Fruit fly (Drosophila melanogaster): ENCODE data around the gene SdhC.

SdhC gene

dm6 chr3R:11211291-11212061 is 1.8 kb upstream of the SdhC start (continued):
- TF ChIP-seq dac (GFP tag; optimal IDR thresholded peaks at IDR 0.05) (peak; percentile 21), CG6808 (GFP tag; optimal IDR thresholded peaks at IDR 0.05) (peak; percentile 14), CG6854 (GFP tag; optimal IDR thresholded peaks at IDR 0.05) (no peak), CG1621 (tag; optimal IDR thresholded peaks at IDR 0.05) (no peak), CG10669 (GFP tag; optimal IDR thresholded peaks at IDR 0.05) (peak; percentile 53), CG15336 (GFP tag; IDR thresholded peaks at IDR 0.05) (peak; percentile 69), OdsH (GFP tag; optimal IDR thresholded peaks at IDR 0.05) (peak; percentile 68), CG31627 (GFP tag; optimal IDR thresholded peaks at IDR 0.05) (peak; percentile 83), CG11762 (GFP tag; optimal IDR thresholded peaks at IDR 0.05; ENCODE audit: insufficient read depth) (no peak), CG6163 (GFP tag; IDR thresholded peaks at IDR 0.05) (peak; percentile 70), CG3919 (GFP tag; optimal IDR thresholded peaks at IDR 0.05) (peak; percentile 72), CG10631 (GFP tag; optimal IDR thresholded peaks at IDR 0.05) (peak; percentile 54), esn (GFP tag; optimal IDR thresholded peaks at IDR 0.05) (peak; percentile 83), Sox15 (GFP tag; optimal IDR thresholded peaks at IDR 0.05) (peak; percentile 62), dsx (GFP tag; optimal IDR thresholded peaks at IDR 0.05; ENCODE audit: poor library complexity, severe bottlenecking) (peak; percentile 12), salr (GFP tag; optimal IDR thresholded peaks at IDR 0.05) (peak in 1 of 2 experiments; percentile 26), CG11294 (GFP tag; IDR thresholded peaks at IDR 0.05) (no peak), Hr4 (GFP tag; optimal IDR thresholded peaks at IDR 0.05) (peak; percentile 80), Gug (GFP tag; IDR thresholded peaks at IDR 0.05) (peak; percentile 55), Hr38 (GFP tag; optimal IDR thresholded peaks at IDR 0.05) (no peak), Sox14 (GFP tag; optimal IDR thresholded peaks at IDR 0.05) (peak; percentile 72), achi (GFP tag; optimal IDR thresholded peaks at IDR 0.05) (peak; percentile 67), net (GFP tag; optimal IDR thresholded peaks at IDR 0.05) (peak; percentile 72), topi (GFP tag; optimal IDR thresholded peaks at IDR 0.05) (peak; percentile 79), CG11902 (GFP tag; optimal IDR thresholded peaks at IDR 0.05) (peak; percentile 50), spab (GFP tag; optimal IDR thresholded peaks at IDR 0.05) (no peak)

DNA sequence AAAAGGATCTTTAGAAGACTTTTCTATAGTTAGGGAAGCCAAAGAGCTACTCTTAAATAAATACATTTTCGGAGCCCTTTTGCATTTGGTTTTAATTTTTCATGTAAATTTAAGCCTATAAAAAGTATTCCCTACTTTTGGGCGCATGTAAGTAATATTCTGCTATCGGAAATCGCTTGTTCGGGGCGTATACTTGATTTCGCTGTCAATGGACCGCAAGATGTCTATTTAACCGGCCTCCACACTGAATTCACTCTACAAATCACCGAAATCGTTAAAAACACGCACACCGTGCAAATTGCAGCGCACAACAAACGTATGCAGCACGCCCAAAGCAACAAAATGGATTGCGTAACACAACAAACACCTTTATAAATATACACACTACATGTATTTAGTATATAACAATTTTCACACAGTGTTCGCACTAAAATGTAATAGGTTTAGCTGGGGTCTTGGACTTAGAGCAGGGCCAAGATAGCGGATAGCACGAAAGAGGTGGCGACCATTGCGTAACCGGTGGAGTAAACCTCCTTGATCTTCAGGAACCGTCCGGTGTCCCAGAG is 800 bp downstream of the SdhC start:
- TF ChIP-seq CG11294 (GFP tag; IDR thresholded peaks at IDR 0.05) (no peak), net (GFP tag; optimal IDR thresholded peaks at IDR 0.05) (no peak), Eip93F (GFP tag; optimal IDR thresholded peaks at IDR 0.05) (no peak), acj6 (GFP tag; optimal IDR thresholded peaks at IDR 0.05) (no peak), esn (GFP tag; optimal IDR thresholded peaks at IDR 0.05) (no peak), CG3919 (GFP tag; optimal IDR thresholded peaks at IDR 0.05) (no peak), vri (GFP tag; optimal IDR thresholded peaks at IDR 0.05) (peak; percentile 71), CG32006 (GFP tag; optimal IDR thresholded peaks at IDR 0.05) (no peak), fkh (GFP tag; optimal IDR thresholded peaks at IDR 0.05) (peak; percentile 23), topi (GFP tag; optimal IDR thresholded peaks at IDR 0.05) (peak; percentile 23), Lpt (GFP tag; optimal IDR thresholded peaks at IDR 0.05) (no peak), Sox102F (GFP tag; optimal IDR thresholded peaks at IDR 0.05) (no peak), Eip78C (GFP tag) (peak; percentile 93), Ets21C (GFP tag; optimal IDR thresholded peaks at IDR 0.05) (no peak), CG9139 (GFP tag; optimal IDR thresholded peaks at IDR 0.05) (peak; percentile 77), Met (GFP tag; optimal IDR thresholded peaks at IDR 0.05) (no peak), ss (GFP tag; optimal IDR thresholded peaks at IDR 0.05) (peak in 1 of 2 experiments; percentile 58), lz (GFP tag; optimal IDR thresholded peaks at IDR 0.05) (no peak), CG8632 (GFP tag; optimal IDR thresholded peaks at IDR 0.05) (no peak), Sox14 (GFP tag; optimal IDR thresholded peaks at IDR 0.05) (no peak), CG8319 (GFP tag; optimal IDR thresholded peaks at IDR 0.05) (no peak)
